Fruit fly (Drosophila melanogaster) whole organism, pupa: ENCODE results near the gene Pmi.

Experiments
- CG12605 ChIP-seq: fragments of 200-800 bp; sonication (Bioruptor generic); IDR thresholded peaks from 2 replicates; pipeline ENCODE4 v1.3.6; 2022; ENCODE audit warnings: missing biosample characterization, missing genetic modification characterization
- CG32121 ChIP-seq: fragments of 200-800 bp; sonication (Bioruptor generic); IDR thresholded peaks from 2 replicates; pipeline ENCODE4 v1.3.6; 2022; ENCODE audit warnings: missing biosample characterization, missing genetic modification characterization
- CG34367 ChIP-seq: fragments of 200-800 bp; sonication (Bioruptor generic); optimal IDR thresholded peaks from 2 replicates; lab custom pipeline; 2018; ENCODE audit warnings: missing biosample characterization, mild to moderate bottlenecking, missing genetic modification characterization
- CG8159 ChIP-seq: fragments of 200-800 bp; sonication (Bioruptor generic); optimal IDR thresholded peaks from 3 replicates; lab custom pipeline; 2018; ENCODE audit warnings: missing biosample characterization, mild to moderate bottlenecking, missing genetic modification characterization, moderate library complexity
- CG8301 ChIP-seq: fragments of 200-800 bp; sonication (Bioruptor generic); optimal IDR thresholded peaks from 2 replicates; lab custom pipeline; 2018; ENCODE audit warnings: missing biosample characterization, mild to moderate bottlenecking, missing genetic modification characterization
- D1 ChIP-seq: fragments of 200-800 bp; sonication (Bioruptor generic); optimal IDR thresholded peaks from 2 replicates; lab custom pipeline; 2018; ENCODE audit warnings: missing biosample characterization, mild to moderate bottlenecking, missing genetic modification characterization, moderate library complexity
- Ets98B ChIP-seq: fragments of 200-800 bp; sonication (Bioruptor generic); IDR thresholded peaks from 2 replicates; pipeline ENCODE4 v1.3.6; 2022; ENCODE audit warnings: missing biosample characterization, missing genetic modification characterization

DNA sequence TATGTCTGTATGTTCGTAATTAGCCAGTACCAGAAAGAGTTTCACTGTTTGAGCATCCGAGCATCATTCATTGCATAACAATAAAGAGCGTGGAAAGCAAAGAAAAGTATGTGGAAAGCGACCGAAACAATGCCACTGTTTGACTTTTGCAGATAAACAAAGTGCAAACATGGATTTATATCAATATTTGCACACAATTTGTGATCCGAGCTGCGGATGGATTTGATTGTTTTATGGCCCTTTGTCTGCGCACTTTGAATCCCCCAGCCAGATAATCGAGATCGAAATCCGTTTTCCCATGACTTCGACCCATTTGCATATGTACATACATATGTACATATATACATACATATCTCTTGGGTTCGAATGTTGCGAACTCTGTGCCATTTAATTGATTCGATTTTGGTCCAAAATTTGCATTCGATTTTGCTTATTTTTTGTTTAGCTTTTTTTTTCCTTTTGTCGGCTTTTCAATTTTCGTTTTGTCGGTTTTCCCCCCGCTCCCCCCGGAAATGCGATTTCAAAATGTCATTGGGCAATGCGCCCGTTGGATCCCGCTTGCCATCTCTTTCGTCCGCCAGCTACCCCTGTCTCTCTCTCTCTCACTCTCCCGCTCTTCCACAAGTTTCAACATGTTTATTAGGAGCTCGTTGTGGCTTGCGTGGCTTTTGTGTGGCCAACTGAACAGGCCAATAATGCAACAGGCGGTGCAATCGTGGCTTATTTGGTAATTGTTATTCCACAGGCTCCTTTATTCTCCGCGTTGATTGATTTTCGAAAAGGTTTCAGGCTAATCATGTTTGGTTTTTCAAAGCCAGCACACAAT is 5.6 kb downstream of the Pmi start:
- no peak; the same call in 1 of the 2 replicates for TF ChIP-seq Ets98B (GFP tag; lab: Robert Waterston, UW)
- TF ChIP-seq CG32121, result 0 out of 2 replicates have a peak, but pooled peaks have one; percentile 9
- TF ChIP-seq CG34367, result no peak
- no peak for TF ChIP-seq CG8159 (tag; lab: Kevin White, UChicago)
- 0 out of 2 replicates have a peak, but pooled peaks have one; percentile 30 for TF ChIP-seq CG12605 (GFP tag; lab: Robert Waterston, UW)
- no peak for TF ChIP-seq CG8301
- TF ChIP-seq D1 (tag; lab: Kevin White, UChicago), result no peak
